Fruit fly (Drosophila melanogaster) whole organism, pupa: Measurements from ENCODE around the gene Trissin.

Experiments
- CG12605 ChIP-seq: fragments of 200-800 bp; sonication (Bioruptor generic); IDR thresholded peaks from 2 replicates; pipeline ENCODE4 v1.3.6; 2022; ENCODE audit warnings: missing biosample characterization, missing genetic modification characterization
- CG14655 ChIP-seq: fragments of 200-800 bp; sonication (Bioruptor generic); optimal IDR thresholded peaks from 3 replicates; lab custom pipeline; 2017; ENCODE audit warnings: mild to moderate bottlenecking, missing biosample characterization, missing genetic modification reagents, missing genetic modification characterization
- CG15710 ChIP-seq: fragments of 200-800 bp; sonication (Bioruptor generic); optimal IDR thresholded peaks from 2 replicates; lab custom pipeline; 2018; ENCODE audit warnings: missing biosample characterization, mild to moderate bottlenecking, missing genetic modification characterization, moderate library complexity
- CG9948 ChIP-seq: fragments of 200-800 bp; sonication (Bioruptor generic); optimal IDR thresholded peaks from 2 replicates; lab custom pipeline; 2018; ENCODE audit warnings: missing biosample characterization, mild to moderate bottlenecking, missing genetic modification characterization, moderate library complexity
- D1 ChIP-seq: fragments of 200-800 bp; sonication (Bioruptor generic); optimal IDR thresholded peaks from 2 replicates; lab custom pipeline; 2018; ENCODE audit warnings: missing biosample characterization, mild to moderate bottlenecking, missing genetic modification characterization, moderate library complexity
- EcR ChIP-seq: fragments of 200-800 bp; sonication (Bioruptor generic); optimal IDR thresholded peaks from 3 replicates; lab custom pipeline; 2019; ENCODE audit warnings: missing biosample characterization, missing genetic modification characterization, mild to moderate bottlenecking, moderate library complexity, missing genetic modification reagents
- Ets98B ChIP-seq: fragments of 200-800 bp; sonication (Bioruptor generic); IDR thresholded peaks from 2 replicates; pipeline ENCODE4 v1.3.6; 2022; ENCODE audit warnings: missing biosample characterization, missing genetic modification characterization
- Pif1B ChIP-seq: fragments of 200-800 bp; sonication (Bioruptor generic); optimal IDR thresholded peaks from 3 replicates; lab custom pipeline; 2016; ENCODE audit warnings: missing biosample characterization, missing genetic modification characterization
- fd96Ca ChIP-seq: fragments of 200-800 bp; sonication (Bioruptor generic); IDR thresholded peaks from 3 replicates; pipeline ENCODE4 v1.3.6; 2022; ENCODE audit warnings: missing biosample characterization, missing genetic modification characterization
- gl ChIP-seq: fragments of 200-800 bp; sonication (Bioruptor generic); optimal IDR thresholded peaks from 2 replicates; lab custom pipeline; 2018; ENCODE audit warnings: missing biosample characterization, mild to moderate bottlenecking, missing genetic modification characterization

dm6 chr3R:15507760-15508159 is 22.6 kb upstream of the Trissin start:
- TF ChIP-seq fd96Ca (no peak), CG9948 (tag; lab: Kevin White, UChicago) (no peak), D1 (tag; lab: Kevin White, UChicago) (no peak), Pif1B (GFP tag; lab: Kevin White, UChicago) (no peak), Ets98B (GFP tag; lab: Robert Waterston, UW) (no peak), CG14655 (no peak), EcR (GFP tag; lab: Kevin White, UChicago) (no peak), CG12605 (GFP tag; lab: Robert Waterston, UW) (no peak), CG15710 (tag; lab: Kevin White, UChicago) (no peak), gl (tag; lab: Kevin White, UChicago) (no peak)
